Worm (Caenorhabditis elegans) whole organism, L1 larva: ENCODE results near the gene hsp-4.
"Not testable (repeated sequence)": the region's sequence is repeated elsewhere in the genome, so short reads cannot be mapped to it uniquely, and the experiment has no call there.

Source experiments
- lin-13 ChIP-seq: fragments of 150-350 bp; optimal IDR thresholded peaks from 2 replicates; lab custom pipeline; 2014; ENCODE audit warnings: missing biosample characterization, missing genetic modification reagents, missing genetic modification characterization
- unc-30 ChIP-seq: sonication (generic microtip); optimal IDR thresholded peaks from 2 replicates; lab custom pipeline; 2017; ENCODE audit warnings: missing biosample characterization, missing genetic modification characterization
- unc-62 ChIP-seq: fragments of 150-350 bp; optimal IDR thresholded peaks from 2 replicates; lab custom pipeline; 2014; ENCODE audit warnings: missing biosample characterization, missing genetic modification reagents, missing genetic modification characterization
- zip-4 ChIP-seq: fragments of 200-800 bp; sonication (Bioruptor generic); optimal IDR thresholded peaks from 2 replicates; lab custom pipeline; 2018; ENCODE audit warnings: mild to moderate bottlenecking, missing genetic modification characterization, moderate library complexity, missing compliant biosample characterization

ce11 chrII:7370195-7370594, 17.8 kb upstream of the hsp-4 start, which contains the start of gene F43E2.11:
- TF ChIP-seq lin-13 (GFP tag; lab: Kevin White, UChicago); unc-62 (GFP tag; lab: Kevin White, UChicago); unc-30 (tag; lab: Kevin White, UChicago); zip-4: not testable (repeated sequence)
